Fruit fly (Drosophila melanogaster) whole organism, embryonic: Measurements from ENCODE around the gene prtp.

Experiments
- Ada2b ChIP-seq: fragments of 200-800 bp; sonication (Bioruptor generic); IDR thresholded peaks from 2 replicates; pipeline ENCODE4 v1.3.6; 2022; ENCODE audit warnings: missing biosample characterization, missing genetic modification characterization
- CG10209 ChIP-seq: fragments of 200-800 bp; sonication (Bioruptor generic); optimal IDR thresholded peaks from 3 replicates; lab custom pipeline; 2017; ENCODE audit warnings: missing biosample characterization, mild to moderate bottlenecking, missing genetic modification characterization, missing genetic modification reagents
- CG11247 ChIP-seq: fragments of 200-800 bp; sonication (Bioruptor generic); IDR thresholded peaks from 2 replicates; pipeline ENCODE4 v1.3.6; 2022; ENCODE audit warnings: missing biosample characterization, missing genetic modification characterization
- CG11504 ChIP-seq: fragments of 200-800 bp; sonication (Bioruptor generic); optimal IDR thresholded peaks from 3 replicates; lab custom pipeline; 2019; ENCODE audit warnings: missing biosample characterization, mild to moderate bottlenecking, missing genetic modification characterization, moderate library complexity
- CG13775 ChIP-seq: fragments of 200-800 bp; sonication (Bioruptor generic); optimal IDR thresholded peaks from 3 replicates; lab custom pipeline; 2017; ENCODE audit warnings: missing biosample characterization, mild to moderate bottlenecking, missing genetic modification characterization
- CG15011 ChIP-seq: fragments of 200-800 bp; sonication (Bioruptor generic); optimal IDR thresholded peaks from 3 replicates; lab custom pipeline; 2018; ENCODE audit warnings: missing biosample characterization, mild to moderate bottlenecking, missing genetic modification characterization
- CG17912 ChIP-seq: fragments of 200-800 bp; sonication (Bioruptor generic); optimal IDR thresholded peaks from 2 replicates; lab custom pipeline; 2018; ENCODE audit warnings: missing biosample characterization, mild to moderate bottlenecking, missing genetic modification characterization
- CG33557 ChIP-seq: fragments of 200-800 bp; sonication (Bioruptor generic); optimal IDR thresholded peaks from 2 replicates; lab custom pipeline; 2019; ENCODE audit warnings: missing biosample characterization, mild to moderate bottlenecking, missing genetic modification characterization, moderate library complexity
- CG4404 ChIP-seq: fragments of 200-800 bp; sonication (Bioruptor generic); IDR thresholded peaks from 2 replicates; pipeline ENCODE4 v1.3.6; 2022; ENCODE audit warnings: missing biosample characterization, missing genetic modification characterization
- CG6272 ChIP-seq: fragments of 200-800 bp; sonication (Bioruptor generic); IDR thresholded peaks from 2 replicates; pipeline ENCODE4 v1.3.6; 2022; ENCODE audit warnings: missing biosample characterization, missing genetic modification characterization
- CG8924 ChIP-seq: fragments of 200-800 bp; optimal IDR thresholded peaks from 3 replicates; lab custom pipeline; 2019; ENCODE audit warnings: missing biosample characterization, mild to moderate bottlenecking, missing genetic modification characterization, moderate library complexity
- Chrac-16 ChIP-seq: fragments of 200-800 bp; sonication (Bioruptor generic); optimal IDR thresholded peaks from 3 replicates; lab custom pipeline; 2016; ENCODE audit warnings: missing biosample characterization, missing genetic modification characterization
- CrebB ChIP-seq: fragments of 200-800 bp; sonication (Bioruptor generic); optimal IDR thresholded peaks from 3 replicates; lab custom pipeline; 2018; ENCODE audit warnings: missing biosample characterization, mild to moderate bottlenecking, missing genetic modification characterization
- Deaf1 ChIP-seq: fragments of 200-800 bp; optimal IDR thresholded peaks from 3 replicates; lab custom pipeline; 2019; ENCODE audit warnings: missing biosample characterization, mild to moderate bottlenecking, missing genetic modification characterization, moderate library complexity
- Dip3 ChIP-seq: fragments of 200-800 bp; sonication (Bioruptor generic); optimal IDR thresholded peaks from 3 replicates; lab custom pipeline; 2016; ENCODE audit warnings: missing biosample characterization, missing genetic modification characterization
- Dref ChIP-seq: fragments of 200-800 bp; sonication (Bioruptor generic); IDR thresholded peaks from 2 replicates; pipeline ENCODE4 v1.3.6; 2022; ENCODE audit warnings: missing biosample characterization, missing genetic modification characterization
- Drgx ChIP-seq: fragments of 200-800 bp; sonication (Bioruptor generic); IDR thresholded peaks from 2 replicates; pipeline ENCODE4 v1.3.6; 2022; ENCODE audit warnings: missing biosample characterization, missing genetic modification characterization
- H2.0 ChIP-seq: fragments of 200-800 bp; sonication (Bioruptor generic); IDR thresholded peaks from 2 replicates; pipeline ENCODE4 v1.3.6; 2022; ENCODE audit warnings: missing biosample characterization, missing genetic modification characterization
- Kr ChIP-seq: fragments of 200-800 bp; sonication (Bioruptor generic); optimal IDR thresholded peaks from 2 replicates; lab custom pipeline; 2017; ENCODE audit warnings: missing biosample characterization, mild to moderate bottlenecking, missing genetic modification characterization
- Lhr ChIP-seq: fragments of 200-800 bp; sonication (Bioruptor generic); optimal IDR thresholded peaks from 3 replicates; lab custom pipeline; 2017; ENCODE audit warnings: mild to moderate bottlenecking, missing biosample characterization, missing genetic modification reagents, missing genetic modification characterization
- Lim3 ChIP-seq: fragments of 200-800 bp; sonication (Bioruptor generic); IDR thresholded peaks from 2 replicates; pipeline ENCODE4 v1.3.6; 2022; ENCODE audit warnings: missing biosample characterization, missing genetic modification characterization
- Med ChIP-seq: fragments of 200-800 bp; sonication (Bioruptor generic); peaks from one replicate; lab custom pipeline; 2016; ENCODE audit warnings: missing biosample characterization, missing genetic modification characterization, mild to moderate bottlenecking, inconsistent platforms, moderate library complexity
- NK7.1 ChIP-seq: fragments of 200-800 bp; sonication (Bioruptor generic); optimal IDR thresholded peaks from 3 replicates; lab custom pipeline; 2016; ENCODE audit warnings: missing biosample characterization, missing genetic modification characterization
- Optix ChIP-seq: fragments of 200-800 bp; sonication (Bioruptor generic); IDR thresholded peaks from 3 replicates; pipeline ENCODE4 v1.3.6; 2022; ENCODE audit warnings: missing biosample characterization, missing genetic modification characterization
- Poxn ChIP-seq: fragments of 200-800 bp; sonication (Bioruptor generic); IDR thresholded peaks from 2 replicates; pipeline ENCODE4 v1.3.6; 2022; ENCODE audit warnings: missing biosample characterization, missing genetic modification characterization
- Sin3A ChIP-seq: fragments of >200 bp; optimal IDR thresholded peaks from 2 replicates; lab custom pipeline; 2018
- Six4 ChIP-seq: fragments of 200-800 bp; sonication (Bioruptor generic); optimal IDR thresholded peaks from 2 replicates; lab custom pipeline; 2016; ENCODE audit warnings: missing biosample characterization, missing genetic modification characterization
- Stat92E ChIP-seq, 3 experiments: fragments of >200 bp in 2 of 3; fragments of 200-800 bp in 1 of 3; sonication (Bioruptor generic) in 1 of 3; optimal IDR thresholded peaks; 2 replicates each; lab custom pipeline; 2017 to 2019; ENCODE audit warnings: missing biosample characterization in 3 of 3, missing genetic modification characterization in 3 of 3, mild to moderate bottlenecking in 1 of 3, moderate library complexity in 1 of 3
- Trl ChIP-seq, 3 experiments: fragments of >200 bp in 2 of 3; fragments of 200-800 bp in 1 of 3; sonication (Bioruptor generic) in 1 of 3; optimal IDR thresholded peaks; 2 replicates in 1 of 3; 3 replicates in 2 of 3; lab custom pipeline; 2016 to 2017; ENCODE audit warnings: missing biosample characterization in 1 of 3, missing genetic modification characterization in 1 of 3
- bbx ChIP-seq: fragments of 200-800 bp; sonication (Bioruptor generic); IDR thresholded peaks from 2 replicates; pipeline ENCODE4 v1.3.6; 2022; ENCODE audit warnings: missing biosample characterization, missing genetic modification characterization; ENCODE audit not compliant: partially characterized antibody
- cg ChIP-seq: fragments of 200-800 bp; sonication (Bioruptor generic); optimal IDR thresholded peaks from 3 replicates; lab custom pipeline; 2019; ENCODE audit warnings: missing biosample characterization, mild to moderate bottlenecking, missing genetic modification characterization, moderate library complexity
- chif ChIP-seq, 2 experiments: fragments of 200-800 bp; sonication (Bioruptor generic); optimal IDR thresholded peaks; 3 replicates each; lab custom pipeline; 2016; ENCODE audit warnings: missing biosample characterization in 2 of 2, missing genetic modification characterization in 2 of 2
- ci ChIP-seq: fragments of 200-800 bp; sonication (Bioruptor generic); IDR thresholded peaks from 3 replicates; pipeline ENCODE4 v1.3.6; 2022; ENCODE audit warnings: missing biosample characterization, missing genetic modification characterization
- crp ChIP-seq, 2 experiments: fragments of 200-800 bp; sonication (Bioruptor generic); optimal IDR thresholded peaks; 2 replicates in 1 of 2; 3 replicates in 1 of 2; lab custom pipeline; 2017; ENCODE audit warnings: missing biosample characterization in 2 of 2, missing genetic modification characterization in 2 of 2, mild to moderate bottlenecking in 1 of 2, moderate library complexity in 1 of 2
- gfzf ChIP-seq: fragments of 200-800 bp; sonication (Bioruptor generic); optimal IDR thresholded peaks from 2 replicates; lab custom pipeline; 2016; ENCODE audit warnings: missing biosample characterization, mild to moderate bottlenecking, missing genetic modification characterization, moderate library complexity
- hkb ChIP-seq, 2 experiments: fragments of 200-800 bp in 1 of 2; fragments of >200 bp in 1 of 2; sonication (Bioruptor generic) in 1 of 2; IDR thresholded peaks in 1 of 2; optimal IDR thresholded peaks in 1 of 2; 2 replicates each; pipeline versions ENCODE4 v1.3.6 to Lab custom; 2017 to 2022; ENCODE audit warnings: missing biosample characterization in 1 of 2, missing genetic modification characterization in 1 of 2
- kah ChIP-seq: fragments of 200-800 bp; sonication (Bioruptor generic); optimal IDR thresholded peaks from 2 replicates; lab custom pipeline; 2018; ENCODE audit warnings: missing biosample characterization, mild to moderate bottlenecking, missing genetic modification characterization
- mirr ChIP-seq: fragments of 200-800 bp; sonication (Bioruptor generic); optimal IDR thresholded peaks from 3 replicates; lab custom pipeline; 2018; ENCODE audit warnings: missing biosample characterization, mild to moderate bottlenecking, missing genetic modification characterization
- nom ChIP-seq: fragments of 200-800 bp; sonication (Bioruptor generic); optimal IDR thresholded peaks from 2 replicates; lab custom pipeline; 2017; ENCODE audit warnings: missing biosample characterization, missing genetic modification characterization, mild to moderate bottlenecking, moderate library complexity, missing genetic modification reagents
- onecut ChIP-seq: fragments of 200-800 bp; sonication (Bioruptor generic); IDR thresholded peaks from 2 replicates; pipeline ENCODE4 v1.3.6; 2022; ENCODE audit warnings: missing biosample characterization, missing genetic modification characterization
- otp ChIP-seq: fragments of 200-800 bp; sonication (Bioruptor generic); IDR thresholded peaks from 3 replicates; pipeline ENCODE4, ENCODE4 v1.3.6; 2022; ENCODE audit warnings: missing biosample characterization, missing genetic modification characterization
- p53 ChIP-seq: fragments of 200-800 bp; sonication (Bioruptor generic); optimal IDR thresholded peaks from 2 replicates; lab custom pipeline; 2016; ENCODE audit warnings: missing biosample characterization, missing genetic modification characterization
- pb ChIP-seq: fragments of 200-800 bp; sonication (Bioruptor generic); optimal IDR thresholded peaks from 3 replicates; lab custom pipeline; 2016; ENCODE audit warnings: missing biosample characterization, missing genetic modification characterization
- pros ChIP-seq: fragments of 200-800 bp; sonication (Bioruptor generic); optimal IDR thresholded peaks from 3 replicates; lab custom pipeline; 2019; ENCODE audit warnings: missing biosample characterization, mild to moderate bottlenecking, missing genetic modification characterization, moderate library complexity
- ro ChIP-seq: fragments of 200-800 bp; sonication (Bioruptor generic); IDR thresholded peaks from 2 replicates; pipeline ENCODE4 v1.3.6; 2022; ENCODE audit warnings: missing biosample characterization, missing genetic modification characterization
- tup ChIP-seq: fragments of 200-800 bp; sonication (Bioruptor generic); optimal IDR thresholded peaks from 2 replicates; lab custom pipeline; 2016; ENCODE audit warnings: missing biosample characterization, mild to moderate bottlenecking, missing genetic modification characterization, moderate library complexity
- vfl ChIP-seq: fragments of 200-800 bp; sonication (Bioruptor generic); optimal IDR thresholded peaks from 2 replicates; lab custom pipeline; 2016; ENCODE audit warnings: missing biosample characterization, missing genetic modification characterization
- zen ChIP-seq: fragments of 200-800 bp; sonication (Bioruptor generic); optimal IDR thresholded peaks from 3 replicates; lab custom pipeline; 2018; ENCODE audit warnings: missing biosample characterization, mild to moderate bottlenecking, missing genetic modification characterization, moderate library complexity

prtp gene

DNA sequence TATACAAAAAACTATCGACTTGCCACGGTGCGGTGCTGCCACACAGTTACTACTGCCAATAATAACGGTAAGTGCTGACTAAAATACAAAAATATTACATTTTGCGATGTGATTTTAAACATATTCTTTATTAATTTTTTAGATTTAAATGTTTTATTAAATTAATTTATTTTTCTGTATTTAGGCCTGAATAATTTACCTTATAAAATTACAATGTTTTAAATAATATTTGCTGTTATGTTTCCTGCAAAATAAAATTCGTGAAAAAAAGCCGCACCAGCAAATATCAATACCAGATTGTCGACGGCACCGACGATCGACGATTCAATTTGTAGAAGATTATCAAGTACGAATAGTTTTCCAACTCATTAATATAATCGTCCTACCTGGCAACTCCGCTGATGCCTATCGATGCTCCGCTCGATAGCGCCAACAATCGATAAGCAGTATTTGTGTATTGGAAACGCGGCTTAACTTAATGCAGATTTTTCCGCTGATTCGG lies 38.0 kb upstream of the prtp start, which contains the start of the genes Vlet and bif (continued):
- TF ChIP-seq tup (GFP tag; lab: Kevin White, UChicago) (peak; percentile 23), ro (GFP tag; lab: Robert Waterston, UW) (no peak), pb (GFP tag; lab: Kevin White, UChicago) (no peak), CG11247 (no peak), Ada2b (GFP tag; lab: Robert Waterston, UW) (0 out of 2 replicates have a peak, but pooled peaks have one; percentile 13), gfzf (GFP tag; lab: Kevin White, UChicago) (no peak), CG15011 (peak; percentile 23), CG8924 (tag; lab: Kevin White, UChicago) (peak; percentile 78), kah (no peak), Dip3 (GFP tag; lab: Kevin White, UChicago) (peak; percentile 11), Poxn (no peak), Kr (GFP tag; lab: Kevin White, UChicago) (no peak), mirr (GFP tag; lab: Kevin White, UChicago) (no peak), vfl (peak; percentile 50), H2.0 (GFP tag; lab: Robert Waterston, UW) (peak; percentile 53), CG13775 (GFP tag; lab: Kevin White, UChicago) (peak; percentile 78), Sin3A (lab: Kevin White, UChicago) (peak; percentile 10)

DNA sequence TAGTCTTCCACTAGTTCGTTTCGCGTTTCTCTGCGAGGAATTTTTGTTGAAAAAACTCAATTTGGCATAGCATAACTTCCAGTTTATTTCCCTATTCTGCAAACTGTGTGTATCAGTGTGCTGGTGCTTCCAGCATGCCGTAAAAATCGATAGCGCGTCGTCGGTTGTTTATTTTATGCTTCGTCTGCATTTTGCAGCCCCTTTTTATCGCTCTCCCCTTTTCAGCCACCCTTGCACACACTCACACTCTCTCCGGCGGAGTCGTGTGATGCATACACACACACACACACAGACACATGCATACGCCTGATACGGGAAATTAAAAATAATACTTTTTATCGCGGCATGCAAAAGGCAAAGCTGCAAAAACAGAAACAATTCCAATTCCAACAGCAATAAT lies 37.1 kb upstream of the prtp start:
- no peak for TF ChIP-seq CG33557 (GFP tag; lab: Kevin White, UChicago)
- no peak for TF ChIP-seq mirr (GFP tag; lab: Kevin White, UChicago)
- peak; percentile 21 for TF ChIP-seq CG8924 (tag; lab: Kevin White, UChicago)
- no peak for TF ChIP-seq vfl
- 0 out of 2 replicates have a peak, but pooled peaks have one; percentile 16 for TF ChIP-seq bbx (GFP tag; lab: Robert Waterston, UW)
- peak; percentile 44 for TF ChIP-seq Med (GFP tag; lab: Kevin White, UChicago)
- TF ChIP-seq onecut (GFP tag; lab: Robert Waterston, UW) = peak; percentile 98
- no peak for TF ChIP-seq CrebB (tag; lab: Kevin White, UChicago)
- TF ChIP-seq Drgx (GFP tag; lab: Robert Waterston, UW) = no peak; the same call in 1 of the 2 replicates
- TF ChIP-seq CG17912 (GFP tag; lab: Kevin White, UChicago) = no peak
- TF ChIP-seq CG4404 (GFP tag; lab: Robert Waterston, UW) = no peak
- TF ChIP-seq crp (GFP tag; optimal IDR thresholded peaks at IDR 0.05; lab: Kevin White, UChicago) = no peak
- no peak for TF ChIP-seq Six4
- TF ChIP-seq nom (GFP tag; lab: Kevin White, UChicago) = peak; percentile 25
- TF ChIP-seq Lim3 (GFP tag; lab: Robert Waterston, UW) = no peak
- TF ChIP-seq CG6272 = no peak
- TF ChIP-seq zen = no peak
- no peak for TF ChIP-seq Optix
- TF ChIP-seq Dref (GFP tag; lab: Robert Waterston, UW) = 0 out of 2 replicates have a peak, but pooled peaks have one; percentile 22
- peak in 1 of 2 experiments; percentile 13 for TF ChIP-seq Trl (optimal IDR thresholded peaks at IDR 0.05; lab: Kevin White, UChicago)
- no peak for TF ChIP-seq Trl (GFP tag; optimal IDR thresholded peaks at IDR 0.05; lab: Kevin White, UChicago)
- TF ChIP-seq Chrac-16 (GFP tag; lab: Kevin White, UChicago) = no peak
- no peak for TF ChIP-seq Lhr
- no peak for TF ChIP-seq p53 (GFP tag; lab: Kevin White, UChicago)
- TF ChIP-seq pros (GFP tag; lab: Kevin White, UChicago) = peak; percentile 0
- TF ChIP-seq cg (GFP tag; lab: Kevin White, UChicago) = peak; percentile 83
- TF ChIP-seq chif (GFP tag; optimal IDR thresholded peaks at IDR 0.05; lab: Kevin White, UChicago) = no peak
- TF ChIP-seq CG10209 (GFP tag; lab: Kevin White, UChicago) = no peak
- TF ChIP-seq otp = no peak
- peak; percentile 67 for TF ChIP-seq Deaf1 (tag; lab: Kevin White, UChicago)
- no peak for TF ChIP-seq hkb (optimal IDR thresholded peaks at IDR 0.05; lab: Kevin White, UChicago)
- no peak for TF ChIP-seq hkb (GFP tag; IDR thresholded peaks at IDR 0.05; lab: Robert Waterston, UW)
- no peak for TF ChIP-seq Stat92E (GFP tag; optimal IDR thresholded peaks at IDR 0.05; lab: Kevin White, UChicago)
- TF ChIP-seq ci (GFP tag; lab: Robert Waterston, UW) = peak; percentile 7; the same call in 1 of the 3 replicates
- no peak for TF ChIP-seq NK7.1 (GFP tag; lab: Kevin White, UChicago)
- TF ChIP-seq CG11504 (tag; lab: Kevin White, UChicago) = no peak
